Worm (Caenorhabditis elegans) whole organism, young adult: Measurements from ENCODE around the gene ZC404.15.

Source experiments
- B0019.2 ChIP-seq: fragments of 200-800 bp; sonication (Bioruptor generic); conservative IDR thresholded peaks from 2 replicates; pipeline ENCODE4 v1.3.6; 2022; ENCODE audit warnings: missing genetic modification reagents, missing genetic modification characterization, missing compliant biosample characterization
- B0336.3 ChIP-seq: fragments of 200-800 bp; sonication (Bioruptor generic); IDR thresholded peaks from 2 replicates; pipeline ENCODE4 v1.3.6; 2022; ENCODE audit warnings: missing genetic modification characterization, missing compliant biosample characterization
- F37B4.10 ChIP-seq: fragments of 200-800 bp; sonication (Bioruptor generic); IDR thresholded peaks from 2 replicates; pipeline ENCODE4 v1.3.6; 2022; ENCODE audit warnings: missing genetic modification characterization, missing compliant biosample characterization
- F55B11.4 ChIP-seq: sonication (generic microtip); optimal IDR thresholded peaks from 2 replicates; lab custom pipeline; 2016; ENCODE audit warnings: missing compliant biosample characterization, missing genetic modification characterization, borderline replicate concordance; ENCODE audit not compliant: insufficient read depth
- ama-1 ChIP-seq, 3 experiments: fragments of 150-350 bp in 1 of 3; sonication (generic microtip) in 2 of 3; optimal IDR thresholded peaks; 2 replicates each; lab custom pipeline; 2014 to 2018; ENCODE audit warnings: missing biosample characterization in 2 of 3, missing genetic modification characterization in 2 of 3, missing genetic modification reagents in 2 of 3
- aptf-2 ChIP-seq: fragments of 200-800 bp; sonication (Bioruptor generic); conservative IDR thresholded peaks from 2 replicates; pipeline ENCODE4 v1.3.6; 2022; ENCODE audit warnings: missing genetic modification reagents, missing genetic modification characterization, missing compliant biosample characterization
- aptf-3 ChIP-seq: fragments of 200-800 bp; sonication (Bioruptor generic); IDR thresholded peaks from 2 replicates; pipeline ENCODE4 v1.3.6; 2022; ENCODE audit warnings: missing genetic modification characterization, missing compliant biosample characterization
- athp-1 ChIP-seq: sonication (generic microtip); optimal IDR thresholded peaks from 2 replicates; lab custom pipeline; 2017; ENCODE audit warnings: mild to moderate bottlenecking, missing genetic modification characterization, missing compliant biosample characterization
- bed-2 ChIP-seq: fragments of 200-800 bp; sonication (Bioruptor generic); IDR thresholded peaks from 2 replicates; pipeline ENCODE4 v1.3.6; 2022; ENCODE audit warnings: missing genetic modification reagents, missing genetic modification characterization, missing compliant biosample characterization
- cebp-1 ChIP-seq, 2 experiments: fragments of 200-800 bp in 1 of 2; sonication (Bioruptor generic) in 1 of 2; sonication (generic microtip) in 1 of 2; IDR thresholded peaks in 1 of 2; optimal IDR thresholded peaks in 1 of 2; 2 replicates each; pipeline versions ENCODE4 v1.3.6 to Lab custom; 2017 to 2022; ENCODE audit warnings: missing compliant biosample characterization in 2 of 2, missing genetic modification characterization in 2 of 2, mild to moderate bottlenecking in 1 of 2, missing genetic modification reagents in 1 of 2, moderate library complexity in 1 of 2
- ceh-40 ChIP-seq: fragments of 200-800 bp; sonication (Bioruptor generic); IDR thresholded peaks from 2 replicates; pipeline ENCODE4 v1.3.6; 2022; ENCODE audit warnings: missing genetic modification characterization, missing compliant biosample characterization
- ceh-58 ChIP-seq: fragments of 200-800 bp; sonication (Bioruptor generic); IDR thresholded peaks from 2 replicates; pipeline ENCODE4 v1.3.6; 2022; ENCODE audit warnings: missing genetic modification characterization, missing compliant biosample characterization
- ceh-91 ChIP-seq: fragments of 200-800 bp; sonication (Bioruptor generic); IDR thresholded peaks from 2 replicates; pipeline ENCODE4 v1.3.6; 2022; ENCODE audit warnings: missing genetic modification reagents, missing genetic modification characterization, missing compliant biosample characterization
- chd-7 ChIP-seq: sonication (generic microtip); optimal IDR thresholded peaks from 2 replicates; lab custom pipeline; 2016; ENCODE audit warnings: mild to moderate bottlenecking, missing genetic modification characterization, moderate library complexity, missing compliant biosample characterization
- egl-44 ChIP-seq: fragments of 200-800 bp; sonication (Bioruptor generic); IDR thresholded peaks from 2 replicates; pipeline ENCODE4 v1.3.6; 2022; ENCODE audit warnings: missing genetic modification reagents, missing genetic modification characterization, missing compliant biosample characterization
- ekl-4 ChIP-seq: fragments of 200-800 bp; sonication (Bioruptor generic); IDR thresholded peaks from 2 replicates; pipeline ENCODE4 v1.3.6; 2022; ENCODE audit warnings: missing genetic modification reagents, missing genetic modification characterization, missing compliant biosample characterization
- ets-4 ChIP-seq: fragments of 200-800 bp; sonication (Bioruptor generic); optimal IDR thresholded peaks from 2 replicates; lab custom pipeline; 2018; ENCODE audit warnings: mild to moderate bottlenecking, missing genetic modification characterization, missing compliant biosample characterization
- fkh-3 ChIP-seq: sonication (generic microtip); optimal IDR thresholded peaks from 2 replicates; lab custom pipeline; 2016; ENCODE audit warnings: mild to moderate bottlenecking, missing genetic modification characterization, missing compliant biosample characterization
- hmg-1.2 ChIP-seq: fragments of 200-800 bp; sonication (Bioruptor generic); IDR thresholded peaks from 2 replicates; pipeline ENCODE4 v1.3.6; 2022; ENCODE audit warnings: missing genetic modification reagents, missing genetic modification characterization, missing compliant biosample characterization
- hmg-20 ChIP-seq: fragments of 200-800 bp; sonication (Bioruptor generic); IDR thresholded peaks from 2 replicates; pipeline ENCODE4 v1.3.6; 2022; ENCODE audit warnings: missing genetic modification reagents, missing genetic modification characterization, missing compliant biosample characterization
- lin-26 ChIP-seq: fragments of 200-800 bp; sonication (Bioruptor generic); IDR thresholded peaks from 2 replicates; pipeline ENCODE4 v1.3.6; 2022; ENCODE audit warnings: missing genetic modification reagents, missing genetic modification characterization, missing compliant biosample characterization
- lin-40 ChIP-seq: sonication (generic microtip); optimal IDR thresholded peaks from 2 replicates; lab custom pipeline; 2016; ENCODE audit warnings: missing genetic modification characterization, mild to moderate bottlenecking, missing compliant biosample characterization, missing genotype, missing genetic modification reagents
- lir-1 ChIP-seq: fragments of 200-800 bp; sonication (Bioruptor generic); conservative IDR thresholded peaks from 2 replicates; pipeline ENCODE4 v1.3.6; 2022; ENCODE audit warnings: missing genetic modification reagents, missing genetic modification characterization, missing compliant biosample characterization
- lsl-1 ChIP-seq: fragments of 200-800 bp; sonication (Bioruptor generic); optimal IDR thresholded peaks from 2 replicates; lab custom pipeline; 2018; ENCODE audit warnings: mild to moderate bottlenecking, missing genetic modification characterization, moderate library complexity, missing compliant biosample characterization
- madf-8 ChIP-seq: fragments of 200-800 bp; sonication (Bioruptor generic); conservative IDR thresholded peaks from 2 replicates; pipeline ENCODE4 v1.3.6; 2022; ENCODE audit warnings: missing genetic modification reagents, missing genetic modification characterization, missing compliant biosample characterization
- mcd-1 ChIP-seq: fragments of 200-800 bp; sonication (Bioruptor generic); IDR thresholded peaks from 2 replicates; pipeline ENCODE4 v1.3.6; 2022; ENCODE audit warnings: missing genetic modification reagents, missing genetic modification characterization, missing compliant biosample characterization
- mes-4 ChIP-seq: sonication (generic microtip); optimal IDR thresholded peaks from 2 replicates; lab custom pipeline; 2016; ENCODE audit warnings: missing genotype, missing genetic modification characterization, missing compliant biosample characterization
- nhr-120 ChIP-seq: fragments of 200-800 bp; sonication (Bioruptor generic); IDR thresholded peaks from 2 replicates; pipeline ENCODE4 v1.3.6; 2022; ENCODE audit warnings: missing genetic modification characterization, missing compliant biosample characterization
- nhr-80 ChIP-seq: sonication (generic microtip); optimal IDR thresholded peaks from 2 replicates; lab custom pipeline; 2016; ENCODE audit warnings: missing genetic modification characterization, missing compliant biosample characterization
- pbrm-1 ChIP-seq: fragments of 200-800 bp; sonication (Bioruptor generic); IDR thresholded peaks from 2 replicates; pipeline ENCODE4 v1.3.6; 2022; ENCODE audit warnings: missing genetic modification reagents, missing genetic modification characterization, missing compliant biosample characterization
- rec-8 ChIP-seq, 2 experiments: sonication (generic microtip); optimal IDR thresholded peaks; 2 replicates each; lab custom pipeline; 2016; ENCODE audit warnings: mild to moderate bottlenecking in 2 of 2, missing genetic modification characterization in 2 of 2, missing genetic modification reagents in 2 of 2, missing genotype in 2 of 2, missing biosample characterization in 1 of 2, missing compliant biosample characterization in 1 of 2, moderate library complexity in 1 of 2
- repo-1 ChIP-seq: sonication (generic microtip); optimal IDR thresholded peaks from 2 replicates; lab custom pipeline; 2017; ENCODE audit warnings: mild to moderate bottlenecking, missing genetic modification characterization, missing compliant biosample characterization
- sdz-38 ChIP-seq: sonication (generic microtip); optimal IDR thresholded peaks from 2 replicates; lab custom pipeline; 2016; ENCODE audit warnings: missing genotype, missing genetic modification characterization, missing compliant biosample characterization
- snpc-1.3 ChIP-seq: sonication (generic microtip); optimal IDR thresholded peaks from 2 replicates; lab custom pipeline; 2017; ENCODE audit warnings: missing genetic modification characterization, mild to moderate bottlenecking, missing compliant biosample characterization, antibody characterized with exemption, moderate library complexity, missing genotype, missing genetic modification reagents; ENCODE audit not compliant: insufficient read depth
- sptf-2 ChIP-seq: fragments of 200-800 bp; sonication (Bioruptor generic); optimal IDR thresholded peaks from 2 replicates; lab custom pipeline; 2018; ENCODE audit warnings: mild to moderate bottlenecking, missing genetic modification characterization, missing compliant biosample characterization
- tlf-1 ChIP-seq: fragments of 200-800 bp; sonication (Bioruptor generic); optimal IDR thresholded peaks from 2 replicates; lab custom pipeline; 2018; ENCODE audit warnings: mild to moderate bottlenecking, missing genetic modification characterization, missing compliant biosample characterization
- unc-62 ChIP-seq: fragments of 150-350 bp; optimal IDR thresholded peaks from 2 replicates; lab custom pipeline; 2014; ENCODE audit warnings: missing biosample characterization, missing genetic modification reagents, missing genetic modification characterization
- zim-3 ChIP-seq: sonication (generic microtip); optimal IDR thresholded peaks from 2 replicates; lab custom pipeline; 2017; ENCODE audit warnings: mild to moderate bottlenecking, missing genetic modification characterization, moderate library complexity, missing compliant biosample characterization
- ztf-22 ChIP-seq: fragments of 200-800 bp; sonication (Bioruptor generic); optimal IDR thresholded peaks from 2 replicates; lab custom pipeline; 2018; ENCODE audit warnings: mild to moderate bottlenecking, missing genetic modification characterization, moderate library complexity, missing compliant biosample characterization
- ztf-6 ChIP-seq: fragments of 200-800 bp; sonication (Bioruptor generic); IDR thresholded peaks from 2 replicates; pipeline ENCODE4 v1.3.6; 2022; ENCODE audit warnings: missing genetic modification reagents, missing genetic modification characterization, missing compliant biosample characterization

The ZC404.15 gene

ce11 chrV:6819812-6820211 lies 39.5 kb downstream of the ZC404.15 start, which contains the start of gene dmsr-13:
TSS of gene dmsr-13 (minus strand) at chrV:6819912.
- no peak for TF ChIP-seq B0336.3
- no peak for TF ChIP-seq ceh-40

- TF ChIP-seq hmg-20 (no peak), snpc-1.3 (tag; lab: Kevin White, UChicago) (no peak), lin-40 (tag; lab: Kevin White, UChicago) (no peak), sptf-2 (no peak), aptf-2 (GFP tag; lab: Robert Waterston, UW) (no peak), egl-44 (GFP tag; lab: Robert Waterston, UW) (no peak), ztf-6 (GFP tag; lab: Robert Waterston, UW) (no peak), hmg-1.2 (GFP tag; lab: Robert Waterston, UW) (no peak), nhr-120 (GFP tag; lab: Robert Waterston, UW) (no peak), chd-7 (tag; lab: Kevin White, UChicago) (no peak)
Observed at ce11 chrV:6821509-6821908, 41.2 kb downstream of the ZC404.15 start, which contains the start of gene T15B7.8. TSS of gene T15B7.8 (plus strand) at chrV:6821809.

ce11 chrV:6823432-6823831 lies 43.2 kb downstream of the ZC404.15 start:
- peak; percentile 93 for TF ChIP-seq nhr-80 (tag; lab: Kevin White, UChicago)
- TF ChIP-seq lin-26 (GFP tag; lab: Robert Waterston, UW) = no peak
- no peak for TF ChIP-seq pbrm-1
- TF ChIP-seq ceh-40 = no peak
- no peak for TF ChIP-seq ekl-4
- peak; percentile 67 for TF ChIP-seq ets-4 (GFP tag; lab: Kevin White, UChicago)
- peak; percentile 82 for TF ChIP-seq cebp-1 (GFP tag; IDR thresholded peaks at IDR 0.05; lab: Robert Waterston, UW)
- no peak for TF ChIP-seq cebp-1 (tag; optimal IDR thresholded peaks at IDR 0.05; lab: Kevin White, UChicago)

ce11 chrV:6828786-6829185 lies 48.5 kb downstream of the ZC404.15 start, which contains the start of gene dmsr-15:
TSS of gene dmsr-15 (minus strand) at chrV:6828886.
- TF ChIP-seq hmg-20 (no peak), ceh-40 (no peak), repo-1 (tag; lab: Kevin White, UChicago) (no peak), unc-62 (GFP tag; lab: Kevin White, UChicago) (no peak), bed-2 (no peak), ztf-22 (GFP tag; lab: Kevin White, UChicago) (no peak), ceh-91 (GFP tag; lab: Robert Waterston, UW) (no peak), lir-1 (GFP tag; lab: Robert Waterston, UW) (no peak), aptf-3 (GFP tag; lab: Robert Waterston, UW) (no peak), B0019.2 (GFP tag; lab: Robert Waterston, UW) (no peak), rec-8 (tag; optimal IDR thresholded peaks at IDR 0.05; lab: Kevin White, UChicago) (no peak), fkh-3 (tag; lab: Kevin White, UChicago) (no peak), mes-4 (tag; lab: Kevin White, UChicago) (no peak), zim-3 (tag; lab: Kevin White, UChicago) (no peak)

- TF ChIP-seq ama-1 (optimal IDR thresholded peaks at IDR 0.05; lab: Kevin White, UChicago) (no peak), ama-1 (GFP tag; optimal IDR thresholded peaks at IDR 0.05; lab: Kevin White, UChicago) (no peak), sdz-38 (tag; lab: Kevin White, UChicago) (no peak), unc-62 (GFP tag; lab: Kevin White, UChicago) (no peak), tlf-1 (GFP tag; lab: Kevin White, UChicago) (no peak), mcd-1 (GFP tag; lab: Robert Waterston, UW) (no peak), F37B4.10 (GFP tag; lab: Robert Waterston, UW) (no peak), lsl-1 (GFP tag; lab: Kevin White, UChicago) (no peak), F55B11.4 (tag; lab: Kevin White, UChicago) (no peak), athp-1 (tag; lab: Kevin White, UChicago) (no peak), ceh-58 (GFP tag; lab: Robert Waterston, UW) (no peak), madf-8 (GFP tag; lab: Robert Waterston, UW) (no peak), sptf-2 (no peak), lir-1 (GFP tag; lab: Robert Waterston, UW) (no peak), ets-4 (GFP tag; lab: Kevin White, UChicago) (no peak)
Observed at ce11 chrV:6829404-6829803, 49.1 kb downstream of the ZC404.15 start, which contains the start of gene col-141. TSS of gene col-141 (plus strand) at chrV:6829704.
